Worm (Caenorhabditis elegans): ENCODE data around the gene T28D9.4.

T28D9.4 gene

ce11 chrII:6476655-6477054, at the start of gene T28D9.4:
Gene T28D9.4 (plus strand): TSS chrII:6476955.
- no peak for TF ChIP-seq tra-4 (tag; optimal IDR thresholded peaks at IDR 0.05)
- no peak for TF ChIP-seq scrt-1 (GFP tag; IDR thresholded peaks at IDR 0.05)
- no peak for TF ChIP-seq hnd-1 (tag; optimal IDR thresholded peaks at IDR 0.05)
- TF ChIP-seq tbx-11 (GFP tag; IDR thresholded peaks at IDR 0.05) = no peak
- no peak for TF ChIP-seq F13C5.2 (tag; optimal IDR thresholded peaks at IDR 0.05)
- no peak for TF ChIP-seq hmg-4 (GFP tag; optimal IDR thresholded peaks at IDR 0.05)
- no peak for TF ChIP-seq ceh-13 (GFP tag; optimal IDR thresholded peaks at IDR 0.05)
- TF ChIP-seq ceh-36 (tag; optimal IDR thresholded peaks at IDR 0.05) = no peak
- TF ChIP-seq sea-1 (GFP tag; conservative IDR thresholded peaks at IDR 0.05) = no peak
- TF ChIP-seq tbx-37 (GFP tag; conservative IDR thresholded peaks at IDR 0.05) = no peak
- TF ChIP-seq ets-7 (tag; optimal IDR thresholded peaks at IDR 0.05) = no peak
- no peak for TF ChIP-seq pes-1 (GFP tag; IDR thresholded peaks at IDR 0.05)
- no peak for TF ChIP-seq hmbx-1 (tag; optimal IDR thresholded peaks at IDR 0.05)
- TF ChIP-seq ama-1 (optimal IDR thresholded peaks at IDR 0.05) = no peak
- no peak for TF ChIP-seq aly-1 (tag; optimal IDR thresholded peaks at IDR 0.05)
- no peak for TF ChIP-seq B0310.2 (tag; optimal IDR thresholded peaks at IDR 0.05)
- no peak for TF ChIP-seq flt-1 (GFP tag; IDR thresholded peaks at IDR 0.05)

DNA sequence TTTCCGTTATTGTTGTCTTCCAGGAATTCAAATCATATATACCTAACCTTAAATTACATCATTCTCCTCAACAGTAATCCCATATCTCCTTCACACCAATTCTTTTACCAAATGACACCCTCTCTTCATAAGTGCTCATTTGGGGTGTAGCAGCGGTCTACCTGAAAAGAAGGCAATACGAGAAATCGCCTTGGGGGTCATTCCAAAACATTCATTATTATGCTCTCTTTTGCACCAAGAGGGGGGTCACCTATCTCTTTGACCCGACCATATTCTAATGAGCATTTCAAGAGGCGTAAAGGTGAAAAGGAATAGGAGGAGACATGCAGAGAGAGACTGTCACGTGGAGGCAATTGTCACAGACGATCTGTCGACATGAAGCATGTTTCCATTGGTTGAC, 39.9 kb upstream of the T28D9.4 start:
- TF ChIP-seq B0310.2 (tag; optimal IDR thresholded peaks at IDR 0.05) (no peak), scrt-1 (GFP tag; IDR thresholded peaks at IDR 0.05) (no peak), ama-1 (optimal IDR thresholded peaks at IDR 0.05) (no peak), ceh-13 (GFP tag; optimal IDR thresholded peaks at IDR 0.05) (no peak), pes-1 (GFP tag; IDR thresholded peaks at IDR 0.05) (no peak), tbx-11 (GFP tag; IDR thresholded peaks at IDR 0.05) (no peak), hnd-1 (tag; optimal IDR thresholded peaks at IDR 0.05) (no peak), hmg-4 (GFP tag; optimal IDR thresholded peaks at IDR 0.05) (no peak), F13C5.2 (tag; optimal IDR thresholded peaks at IDR 0.05) (no peak), ets-7 (tag; optimal IDR thresholded peaks at IDR 0.05) (no peak), hmbx-1 (tag; optimal IDR thresholded peaks at IDR 0.05) (no peak), sea-1 (GFP tag; conservative IDR thresholded peaks at IDR 0.05) (no peak)

DNA sequence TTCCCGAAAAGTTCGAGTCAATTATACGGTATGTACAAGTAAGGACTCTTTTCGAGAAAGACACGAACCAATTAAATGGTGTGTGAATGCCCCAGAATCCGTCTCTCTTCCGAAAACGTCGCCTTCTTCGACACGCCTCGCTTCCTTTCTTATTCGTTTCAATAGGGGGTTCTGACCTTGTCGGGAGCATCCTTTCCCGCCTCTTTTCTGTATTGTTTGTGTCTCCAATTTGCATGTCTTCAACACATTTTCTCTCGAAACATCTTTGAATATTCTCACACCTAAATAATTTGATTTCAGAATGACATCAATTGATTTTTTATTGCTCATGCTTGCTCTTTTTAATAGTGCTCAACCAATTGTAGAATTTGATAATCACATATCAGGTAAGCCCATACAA, 35.6 kb upstream of the T28D9.4 start, which contains the start of gene cutl-16:
TSS of gene cutl-16 (plus strand) at position 301 of the 400 bp plus-strand sequence.
- TF ChIP-seq hmg-4 (GFP tag; optimal IDR thresholded peaks at IDR 0.05) = no peak
- no peak for TF ChIP-seq ceh-36 (tag; optimal IDR thresholded peaks at IDR 0.05)
- TF ChIP-seq pes-1 (GFP tag; IDR thresholded peaks at IDR 0.05) = no peak
- TF ChIP-seq flt-1 (GFP tag; IDR thresholded peaks at IDR 0.05) = no peak
- TF ChIP-seq tbx-37 (GFP tag; conservative IDR thresholded peaks at IDR 0.05) = no peak
- TF ChIP-seq tbx-11 (GFP tag; IDR thresholded peaks at IDR 0.05) = no peak
- no peak for TF ChIP-seq aly-1 (tag; optimal IDR thresholded peaks at IDR 0.05)
- no peak for TF ChIP-seq hmbx-1 (tag; optimal IDR thresholded peaks at IDR 0.05)

DNA sequence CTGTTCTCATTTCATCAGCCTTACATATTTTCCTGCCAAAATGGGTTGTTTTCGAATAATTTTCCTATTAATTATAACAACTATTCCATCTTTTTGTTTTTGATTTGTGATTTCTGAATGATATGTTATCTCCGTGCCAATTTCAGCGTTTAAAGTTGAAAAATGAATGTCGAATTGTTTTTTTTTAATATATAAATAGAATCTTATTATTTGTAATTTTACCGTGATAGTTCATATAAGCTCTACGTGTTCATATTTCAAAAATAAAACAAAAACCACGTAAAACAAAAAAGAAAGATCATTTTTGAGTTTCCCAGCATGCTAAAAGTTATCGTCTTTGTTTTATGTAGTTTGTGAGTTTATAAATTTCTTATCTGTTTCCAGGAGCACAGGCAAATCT, 33.0 kb upstream of the T28D9.4 start, which contains the start of gene K06A1.2:
TSS of gene K06A1.2 (plus strand) at position 301 of the 400 bp plus-strand sequence.
- TF ChIP-seq aly-1 (tag; optimal IDR thresholded peaks at IDR 0.05) (no peak), tbx-37 (GFP tag; conservative IDR thresholded peaks at IDR 0.05) (no peak), ceh-13 (GFP tag; optimal IDR thresholded peaks at IDR 0.05) (no peak), hnd-1 (tag; optimal IDR thresholded peaks at IDR 0.05) (no peak)

- TF ChIP-seq aly-1 (tag; optimal IDR thresholded peaks at IDR 0.05) (no peak), hmbx-1 (tag; optimal IDR thresholded peaks at IDR 0.05) (no peak), hnd-1 (tag; optimal IDR thresholded peaks at IDR 0.05) (no peak), ets-7 (tag; optimal IDR thresholded peaks at IDR 0.05) (no peak), flt-1 (GFP tag; IDR thresholded peaks at IDR 0.05) (no peak), tra-4 (tag; optimal IDR thresholded peaks at IDR 0.05) (no peak), ceh-13 (GFP tag; optimal IDR thresholded peaks at IDR 0.05) (no peak), tbx-37 (GFP tag; conservative IDR thresholded peaks at IDR 0.05) (no peak), pes-1 (GFP tag; IDR thresholded peaks at IDR 0.05) (no peak), F13C5.2 (tag; optimal IDR thresholded peaks at IDR 0.05) (no peak), scrt-1 (GFP tag; IDR thresholded peaks at IDR 0.05) (no peak), B0310.2 (tag; optimal IDR thresholded peaks at IDR 0.05) (no peak), ama-1 (optimal IDR thresholded peaks at IDR 0.05) (no peak), ceh-36 (tag; optimal IDR thresholded peaks at IDR 0.05) (no peak), tbx-11 (GFP tag; IDR thresholded peaks at IDR 0.05) (no peak), hmg-4 (GFP tag; optimal IDR thresholded peaks at IDR 0.05) (no peak), sea-1 (GFP tag; conservative IDR thresholded peaks at IDR 0.05) (no peak)
Measured at ce11 chrII:6448189-6448588, 28.6 kb upstream of the T28D9.4 start.

ce11 chrII:6448656-6449055, 28.1 kb upstream of the T28D9.4 start:
- TF ChIP-seq hmbx-1 (tag; optimal IDR thresholded peaks at IDR 0.05) = no peak
- TF ChIP-seq ceh-13 (GFP tag; optimal IDR thresholded peaks at IDR 0.05) = no peak
- TF ChIP-seq flt-1 (GFP tag; IDR thresholded peaks at IDR 0.05) = no peak
- no peak for TF ChIP-seq ets-7 (tag; optimal IDR thresholded peaks at IDR 0.05)
- TF ChIP-seq hnd-1 (tag; optimal IDR thresholded peaks at IDR 0.05) = no peak
- no peak for TF ChIP-seq tra-4 (tag; optimal IDR thresholded peaks at IDR 0.05)
- no peak for TF ChIP-seq aly-1 (tag; optimal IDR thresholded peaks at IDR 0.05)
- TF ChIP-seq sea-1 (GFP tag; conservative IDR thresholded peaks at IDR 0.05) = no peak
- no peak for TF ChIP-seq tbx-11 (GFP tag; IDR thresholded peaks at IDR 0.05)
- TF ChIP-seq ama-1 (optimal IDR thresholded peaks at IDR 0.05) = no peak
- TF ChIP-seq ceh-36 (tag; optimal IDR thresholded peaks at IDR 0.05) = no peak
- TF ChIP-seq hmg-4 (GFP tag; optimal IDR thresholded peaks at IDR 0.05) = no peak
- no peak for TF ChIP-seq scrt-1 (GFP tag; IDR thresholded peaks at IDR 0.05)
- TF ChIP-seq F13C5.2 (tag; optimal IDR thresholded peaks at IDR 0.05) = no peak

- TF ChIP-seq hmg-4 (GFP tag; optimal IDR thresholded peaks at IDR 0.05) (no peak), ama-1 (optimal IDR thresholded peaks at IDR 0.05) (no peak), tra-4 (tag; optimal IDR thresholded peaks at IDR 0.05) (no peak), B0310.2 (tag; optimal IDR thresholded peaks at IDR 0.05) (no peak), tbx-11 (GFP tag; IDR thresholded peaks at IDR 0.05) (no peak), sea-1 (GFP tag; conservative IDR thresholded peaks at IDR 0.05) (no peak), ceh-36 (tag; optimal IDR thresholded peaks at IDR 0.05) (no peak), hnd-1 (tag; optimal IDR thresholded peaks at IDR 0.05) (no peak), hmbx-1 (tag; optimal IDR thresholded peaks at IDR 0.05) (no peak), scrt-1 (GFP tag; IDR thresholded peaks at IDR 0.05) (no peak), F13C5.2 (tag; optimal IDR thresholded peaks at IDR 0.05) (no peak)
Measured at ce11 chrII:6449656-6450055, 27.1 kb upstream of the T28D9.4 start, which contains the start of gene nhr-22. Gene nhr-22 (minus strand): TSS chrII:6449792.

All from whole organism, early embryonic.